Fruit fly (Drosophila melanogaster): ENCODE results near the gene CG44422.

Gene CG44422

DNA sequence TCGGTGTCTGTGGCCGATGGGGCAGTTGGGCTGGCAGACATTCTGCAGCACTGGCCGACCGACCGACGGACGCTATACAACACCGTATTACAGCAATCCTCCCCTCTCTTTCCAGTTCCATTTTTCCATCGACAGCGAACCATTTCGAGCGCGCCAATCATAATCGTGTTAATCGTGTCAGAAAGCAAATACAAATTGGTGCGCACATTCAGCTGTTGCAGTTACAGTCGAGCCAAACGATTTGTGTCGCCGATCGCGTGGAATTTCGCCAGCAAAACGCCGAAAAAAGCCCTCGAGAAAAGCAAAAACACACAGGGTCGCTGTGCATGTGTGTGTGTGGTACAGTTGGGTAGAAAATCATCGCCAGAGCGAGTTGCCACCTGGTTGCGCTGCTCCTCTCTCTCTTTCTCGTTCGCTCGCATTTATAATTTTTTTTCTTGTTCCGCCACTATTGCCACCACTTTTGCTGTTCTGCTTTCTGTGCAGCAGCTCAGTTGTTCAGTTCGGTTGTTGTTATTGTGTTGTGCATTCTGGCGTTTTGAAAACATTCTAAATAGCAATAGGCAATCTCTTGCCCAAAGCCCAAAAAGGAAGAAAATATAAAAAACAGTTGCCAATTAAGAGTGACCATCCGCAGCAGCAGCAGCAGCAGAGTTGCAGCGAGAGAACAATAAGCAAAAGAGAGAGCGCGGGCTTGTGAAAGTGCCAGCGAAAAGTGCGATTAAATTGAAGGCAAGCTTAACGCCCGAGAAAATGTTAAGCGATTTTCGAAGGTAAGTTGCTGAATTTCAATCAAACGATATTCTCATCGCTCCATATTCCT is 48.1 kb upstream of the CG44422 start, which contains the start of gene CG1737 (continued):
- TF ChIP-seq Dref (GFP tag; IDR thresholded peaks at IDR 0.05), result peak; percentile 32
- peak; percentile 14 for TF ChIP-seq Meics (GFP tag; optimal IDR thresholded peaks at IDR 0.05)
- TF ChIP-seq CG14014 (GFP tag; IDR thresholded peaks at IDR 0.05), result no peak
- peak; percentile 32 for TF ChIP-seq nom (GFP tag; optimal IDR thresholded peaks at IDR 0.05)
- TF ChIP-seq CG15696 (tag; optimal IDR thresholded peaks at IDR 0.05), result no peak
- no peak for TF ChIP-seq Ada2b (GFP tag; IDR thresholded peaks at IDR 0.05)
- TF ChIP-seq mam (GFP tag; optimal IDR thresholded peaks at IDR 0.05), result peak; percentile 8
- TF ChIP-seq CG10321 (GFP tag; IDR thresholded peaks at IDR 0.05), result no peak
- TF ChIP-seq CG31441 (GFP tag; IDR thresholded peaks at IDR 0.05), result no peak
- TF ChIP-seq CG1024 (GFP tag; IDR thresholded peaks at IDR 0.05), result no peak
- no peak for TF ChIP-seq Doc2 (GFP tag; IDR thresholded peaks at IDR 0.05)

DNA sequence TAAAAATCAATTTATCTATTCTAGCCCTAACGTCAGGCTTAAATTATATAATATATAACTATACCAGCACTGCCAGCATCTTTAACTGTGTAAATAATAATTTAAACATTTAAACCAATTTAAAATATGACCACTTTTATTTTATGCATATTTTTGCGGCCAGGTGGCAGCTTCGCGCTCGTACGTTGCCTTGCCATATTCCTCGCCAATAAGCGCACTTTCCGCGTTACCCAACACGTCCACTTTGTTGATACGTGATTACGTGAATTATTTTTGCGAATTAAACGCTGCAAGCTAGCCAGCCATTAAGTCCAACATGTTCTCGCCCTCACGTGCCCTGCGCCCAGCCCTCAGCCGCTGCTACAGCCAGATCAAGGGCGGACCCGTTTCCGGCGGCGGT is 47.2 kb upstream of the CG44422 start, which contains the start of gene NdufV3:
NdufV3 (plus strand) TSS at position 219 of the 400 bp plus-strand sequence.
- TF ChIP-seq Oaz (GFP tag; IDR thresholded peaks at IDR 0.05) (no peak), nmo (GFP tag; optimal IDR thresholded peaks at IDR 0.05) (peak; percentile 11), Fer3 (tag; optimal IDR thresholded peaks at IDR 0.05) (no peak), BEAF-32 (GFP tag; optimal IDR thresholded peaks at IDR 0.05) (peak; percentile 27), zen (tag; optimal IDR thresholded peaks at IDR 0.05) (no peak), CG12155 (GFP tag; optimal IDR thresholded peaks at IDR 0.05) (no peak), CG3065 (GFP tag; optimal IDR thresholded peaks at IDR 0.05) (no peak), CG8944 (GFP tag; optimal IDR thresholded peaks at IDR 0.05) (no peak), pita (GFP tag; optimal IDR thresholded peaks at IDR 0.05) (no peak), Mad (GFP tag; optimal IDR thresholded peaks at IDR 0.05) (no peak), CG6791 (GFP tag; IDR thresholded peaks at IDR 0.05; ENCODE audit: partially characterized antibody) (no peak), row (GFP tag; IDR thresholded peaks at IDR 0.05) (peak; percentile 41; the same call in 1 of the 3 replicates), Side (GFP tag; optimal IDR thresholded peaks at IDR 0.05) (no peak), Dll (GFP tag; IDR thresholded peaks at IDR 0.05; ENCODE audit: partially characterized antibody) (no peak), NK7.1 (GFP tag; optimal IDR thresholded peaks at IDR 0.05) (no peak), az2 (GFP tag; optimal IDR thresholded peaks at IDR 0.05) (no peak), fd3F (GFP tag; optimal IDR thresholded peaks at IDR 0.05) (no peak), slp2 (GFP tag; optimal IDR thresholded peaks at IDR 0.05) (no peak), CG9817 (tag; optimal IDR thresholded peaks at IDR 0.05) (peak; percentile 7), MESR4 (GFP tag; optimal IDR thresholded peaks at IDR 0.05) (peak; percentile 53), CG6175 (GFP tag; IDR thresholded peaks at IDR 0.05) (no peak), sens-2 (GFP tag; IDR thresholded peaks at IDR 0.05) (no peak), CG2120 (GFP tag; optimal IDR thresholded peaks at IDR 0.05) (peak; percentile 31), Dref (GFP tag; IDR thresholded peaks at IDR 0.05) (peak; percentile 29; the same call in 1 of the 2 replicates), CG18262 (tag; optimal IDR thresholded peaks at IDR 0.05) (no peak), HmgZ (tag; optimal IDR thresholded peaks at IDR 0.05) (peak; percentile 48), Ptx1 (GFP tag; IDR thresholded peaks at IDR 0.05) (no peak), Trl (optimal IDR thresholded peaks at IDR 0.05) (no peak), Trl (GFP tag; optimal IDR thresholded peaks at IDR 0.05) (no peak), CG34224 (GFP tag; IDR thresholded peaks at IDR 0.05; ENCODE audit: partially characterized antibody) (no peak), MBD-R2 (GFP tag; IDR thresholded peaks at IDR 0.05) (peak; percentile 51), Xbp1 (GFP tag; optimal IDR thresholded peaks at IDR 0.05) (peak; percentile 30), dpn (GFP tag; optimal IDR thresholded peaks at IDR 0.05) (peak; percentile 4 to 34), CG8924 (tag; optimal IDR thresholded peaks at IDR 0.05) (no peak), nerfin-2 (GFP tag; IDR thresholded peaks at IDR 0.05; ENCODE audit: partially characterized antibody) (no peak), CG14014 (GFP tag; IDR thresholded peaks at IDR 0.05) (no peak), Hr78 (GFP tag; optimal IDR thresholded peaks at IDR 0.05) (no peak), sim (GFP tag; IDR thresholded peaks at IDR 0.05) (no peak), z (GFP tag; IDR thresholded peaks at IDR 0.05) (no peak), CG3838 (GFP tag; optimal IDR thresholded peaks at IDR 0.05) (no peak)
